ENCODE assay signal across 5 fruit fly cellular contexts in the genomic region with DNA sequence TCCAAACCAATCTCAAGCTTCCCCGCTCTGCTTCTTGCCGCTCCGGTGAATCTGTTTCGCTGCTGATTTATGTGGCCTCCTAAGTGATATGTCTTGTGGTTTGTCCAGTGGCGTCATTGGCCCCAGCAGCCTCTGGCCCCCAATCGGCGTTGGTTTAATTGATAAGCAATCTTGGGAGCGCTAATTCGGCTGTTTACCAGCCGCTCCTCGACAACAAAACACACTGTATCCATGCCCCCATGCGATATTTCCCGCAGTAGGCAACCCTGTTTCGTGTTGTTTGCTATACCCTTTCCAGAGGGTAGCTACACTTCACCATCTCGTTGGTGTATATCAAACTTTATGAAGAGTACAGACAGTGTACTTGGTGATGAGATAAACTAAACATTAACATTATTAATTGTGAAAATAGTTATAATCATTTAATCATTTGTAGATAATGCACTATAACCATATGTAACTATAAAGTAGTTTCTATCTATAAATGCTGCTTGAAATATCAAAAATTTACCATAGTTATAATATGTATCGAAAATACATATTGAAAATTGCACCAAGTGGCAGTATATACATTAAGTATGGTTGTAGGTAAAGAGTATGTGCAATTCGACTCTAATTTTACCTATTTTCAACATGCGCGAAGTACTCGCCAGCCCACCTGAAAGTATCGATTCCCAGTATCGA.
TF ChIP-seq lines count a peak whose summit lies in the region.

A gene (minus strand): TSS at position 229 of the 684 bp plus-strand sequence.

TF ChIP-seq in whole organism, adult, 20 proteins besides CTCF, POLR2A, EP300 and RAD21 (continued from another document):
- TF ChIP-seq cic (GFP tag; optimal IDR thresholded peaks at IDR 0.05; lab: Kevin White, UChicago) (no peak), CG12768 (GFP tag; optimal IDR thresholded peaks at IDR 0.05; lab: Kevin White, UChicago) (peak; percentile 67), Crg-1 (GFP tag; optimal IDR thresholded peaks at IDR 0.05; lab: Kevin White, UChicago) (peak; percentile 81), CG11617 (GFP tag; optimal IDR thresholded peaks at IDR 0.05; lab: Kevin White, UChicago) (peak; percentile 89)

TF ChIP-seq in whole organism, embryonic, 481 proteins besides CTCF, POLR2A, EP300 and RAD21 (continued from another document and continues in another):
- TF ChIP-seq grn (GFP tag; optimal IDR thresholded peaks at IDR 0.05; lab: Kevin White, UChicago) (peak; percentile 42), E2f1 (GFP tag; IDR thresholded peaks at IDR 0.05; lab: Robert Waterston, UW) (peak; percentile 69), Adf1 (GFP tag; IDR thresholded peaks at IDR 0.05; lab: Robert Waterston, UW) (no peak), CG9932 (GFP tag; IDR thresholded peaks at IDR 0.05; lab: Robert Waterston, UW) (peak; percentile 73), Lhr (GFP tag; optimal IDR thresholded peaks at IDR 0.05; lab: Kevin White, UChicago) (peak; percentile 58), CG10147 (GFP tag; optimal IDR thresholded peaks at IDR 0.05; lab: Kevin White, UChicago) (peak; percentile 90), Oaz (GFP tag; IDR thresholded peaks at IDR 0.05; lab: Robert Waterston, UW) (no peak), slou (GFP tag; optimal IDR thresholded peaks at IDR 0.05; lab: Kevin White, UChicago) (peak; percentile 51), pzg (GFP tag; optimal IDR thresholded peaks at IDR 0.05; lab: Kevin White, UChicago) (peak; percentile 29), Atf3 (GFP tag; optimal IDR thresholded peaks at IDR 0.05; lab: Kevin White, UChicago) (peak; percentile 61), sob (GFP tag; IDR thresholded peaks at IDR 0.05; lab: Robert Waterston, UW) (peak; percentile 76), CG6813 (GFP tag; optimal IDR thresholded peaks at IDR 0.05; lab: Kevin White, UChicago) (peak; percentile 55), danr (GFP tag; IDR thresholded peaks at IDR 0.05; lab: Robert Waterston, UW) (peak; percentile 53; the same call in 1 of the 2 replicates), CG3726 (GFP tag; IDR thresholded peaks at IDR 0.05; lab: Robert Waterston, UW) (no peak), odd (GFP tag; optimal IDR thresholded peaks at IDR 0.05; lab: Kevin White, UChicago) (peak; percentile 71), CG15269 (tag; optimal IDR thresholded peaks at IDR 0.05; lab: Kevin White, UChicago) (peak; percentile 89), CG7271 (tag; optimal IDR thresholded peaks at IDR 0.05; lab: Kevin White, UChicago) (peak; percentile 4), HmgD (GFP tag; optimal IDR thresholded peaks at IDR 0.05; lab: Kevin White, UChicago) (no peak), Doc2 (GFP tag; IDR thresholded peaks at IDR 0.05; lab: Robert Waterston, UW) (no peak), CG6175 (GFP tag; IDR thresholded peaks at IDR 0.05; lab: Robert Waterston, UW) (peak; percentile 56; the same call in 1 of the 3 replicates), GATAe (GFP tag; conservative IDR thresholded peaks at IDR 0.05; lab: Robert Waterston, UW) (no peak), Taf1 (GFP tag; IDR thresholded peaks at IDR 0.05; lab: Robert Waterston, UW) (no peak), stwl (tag; optimal IDR thresholded peaks at IDR 0.05; lab: Kevin White, UChicago) (no peak), Side (GFP tag; optimal IDR thresholded peaks at IDR 0.05; lab: Kevin White, UChicago) (peak; percentile 45), CG11456 (GFP tag; IDR thresholded peaks at IDR 0.05; lab: Robert Waterston, UW) (peak; percentile 75; the same call in 2 of the 3 replicates), Hr3 (GFP tag; optimal IDR thresholded peaks at IDR 0.05; lab: Kevin White, UChicago) (peak; percentile 86), Sin3A (optimal IDR thresholded peaks at IDR 0.05; lab: Kevin White, UChicago) (no peak), salm (tag; optimal IDR thresholded peaks at IDR 0.05; lab: Kevin White, UChicago) (peak; percentile 75), sens (GFP tag; lab: Kevin White, UChicago) (peak; percentile 91), Chrac-16 (GFP tag; optimal IDR thresholded peaks at IDR 0.05; lab: Kevin White, UChicago) (peak; percentile 84)

TF ChIP-seq in whole organism, prepupa, 60 proteins besides CTCF, POLR2A, EP300 and RAD21 (continued from another document and continues in another):
- peak; percentile 84 for TF ChIP-seq CG6276 (GFP tag; optimal IDR thresholded peaks at IDR 0.05; lab: Kevin White, UChicago)
- TF ChIP-seq fd59A (GFP tag; optimal IDR thresholded peaks at IDR 0.05; lab: Kevin White, UChicago), result peak; percentile 81
- peak; percentile 77 to 85 for TF ChIP-seq ss (GFP tag; optimal IDR thresholded peaks at IDR 0.05; lab: Kevin White, UChicago)
- peak; percentile 92 for TF ChIP-seq topi (GFP tag; optimal IDR thresholded peaks at IDR 0.05; lab: Kevin White, UChicago)
- TF ChIP-seq spab (GFP tag; optimal IDR thresholded peaks at IDR 0.05; lab: Kevin White, UChicago), result peak; percentile 72
- peak; percentile 87 for TF ChIP-seq cyc (GFP tag; optimal IDR thresholded peaks at IDR 0.05; lab: Kevin White, UChicago)
- peak; percentile 60; the same call in 2 of the 3 replicates for TF ChIP-seq CG6163 (GFP tag; IDR thresholded peaks at IDR 0.05; lab: Robert Waterston, UW)
- peak; percentile 98 for TF ChIP-seq Eip78C (GFP tag; lab: Kevin White, UChicago)
- TF ChIP-seq Gug (GFP tag; IDR thresholded peaks at IDR 0.05; lab: Robert Waterston, UW), result peak; percentile 68
- TF ChIP-seq Sox14 (GFP tag; optimal IDR thresholded peaks at IDR 0.05; lab: Kevin White, UChicago), result peak; percentile 86
- peak; percentile 86 for TF ChIP-seq Met (GFP tag; optimal IDR thresholded peaks at IDR 0.05; lab: Kevin White, UChicago)
- TF ChIP-seq Hr38 (GFP tag; optimal IDR thresholded peaks at IDR 0.05; lab: Kevin White, UChicago), result no peak
- TF ChIP-seq Sox15 (GFP tag; optimal IDR thresholded peaks at IDR 0.05; lab: Kevin White, UChicago), result peak; percentile 83
- TF ChIP-seq Ets96B (tag; optimal IDR thresholded peaks at IDR 0.05; lab: Kevin White, UChicago), result peak; percentile 81
- peak; percentile 88 for TF ChIP-seq achi (GFP tag; optimal IDR thresholded peaks at IDR 0.05; lab: Kevin White, UChicago)
- TF ChIP-seq Smox (GFP tag; optimal IDR thresholded peaks at IDR 0.05; lab: Kevin White, UChicago), result peak; percentile 89
- peak; percentile 54 for TF ChIP-seq dac (GFP tag; optimal IDR thresholded peaks at IDR 0.05; lab: Kevin White, UChicago)
- TF ChIP-seq CG11762 (GFP tag; optimal IDR thresholded peaks at IDR 0.05; lab: Kevin White, UChicago; ENCODE audit: insufficient read depth), result peak; percentile 77
- peak; percentile 88 for TF ChIP-seq CG8632 (GFP tag; optimal IDR thresholded peaks at IDR 0.05; lab: Kevin White, UChicago)
- TF ChIP-seq CG3032 (tag; optimal IDR thresholded peaks at IDR 0.05; lab: Kevin White, UChicago), result peak; percentile 85
- TF ChIP-seq CG8119 (GFP tag; IDR thresholded peaks at IDR 0.05; lab: Robert Waterston, UW), result peak; percentile 87
- TF ChIP-seq CG11294 (GFP tag; IDR thresholded peaks at IDR 0.05; lab: Robert Waterston, UW), result peak; percentile 44; the same call in 1 of the 2 replicates
- peak; percentile 82 for TF ChIP-seq Ets21C (GFP tag; optimal IDR thresholded peaks at IDR 0.05; lab: Kevin White, UChicago)
- peak; percentile 75 for TF ChIP-seq CG15336 (GFP tag; IDR thresholded peaks at IDR 0.05; lab: Robert Waterston, UW)
- peak; percentile 85 for TF ChIP-seq CG6792 (GFP tag; optimal IDR thresholded peaks at IDR 0.05; lab: Kevin White, UChicago)
- TF ChIP-seq CG6808 (GFP tag; optimal IDR thresholded peaks at IDR 0.05; lab: Kevin White, UChicago), result peak; percentile 86
- peak; percentile 87 for TF ChIP-seq CG10669 (GFP tag; optimal IDR thresholded peaks at IDR 0.05; lab: Kevin White, UChicago)
- peak; percentile 92 for TF ChIP-seq esn (GFP tag; optimal IDR thresholded peaks at IDR 0.05; lab: Kevin White, UChicago)
- TF ChIP-seq CG1621 (tag; optimal IDR thresholded peaks at IDR 0.05; lab: Kevin White, UChicago), result peak; percentile 63
- peak; percentile 73 for TF ChIP-seq Blimp-1 (GFP tag; optimal IDR thresholded peaks at IDR 0.05; lab: Kevin White, UChicago)

TF ChIP-seq in whole organism, pupa, 21 proteins besides CTCF, POLR2A, EP300 and RAD21 (continued from another document):
- TF ChIP-seq CG34367 (tag; optimal IDR thresholded peaks at IDR 0.05; lab: Kevin White, UChicago) (peak; percentile 86), Pif1A (GFP tag; optimal IDR thresholded peaks at IDR 0.05; lab: Kevin White, UChicago) (peak; percentile 76), Snoo (tag; optimal IDR thresholded peaks at IDR 0.05; lab: Kevin White, UChicago) (peak; percentile 83)

TF ChIP-seq in whole organism, wandering third instar larva, 38 proteins besides CTCF, POLR2A, EP300 and RAD21 (continued from another document):
- TF ChIP-seq fru (GFP tag; optimal IDR thresholded peaks at IDR 0.05; lab: Kevin White, UChicago) (peak; percentile 86), Hnf4 (GFP tag; optimal IDR thresholded peaks at IDR 0.05; lab: Kevin White, UChicago) (no peak), br (GFP tag; optimal IDR thresholded peaks at IDR 0.05; lab: Kevin White, UChicago) (peak; percentile 75), GATAd (GFP tag; optimal IDR thresholded peaks at IDR 0.05; lab: Kevin White, UChicago) (no peak), Rel (GFP tag; optimal IDR thresholded peaks at IDR 0.05; lab: Kevin White, UChicago) (no peak), Rel (tag; optimal IDR thresholded peaks at IDR 0.05; lab: Kevin White, UChicago) (peak; percentile 57), sv (GFP tag; optimal IDR thresholded peaks at IDR 0.05; lab: Kevin White, UChicago) (peak; percentile 77), woc (GFP tag; optimal IDR thresholded peaks at IDR 0.05; lab: Kevin White, UChicago) (peak; percentile 92), OdsH (GFP tag; optimal IDR thresholded peaks at IDR 0.05; lab: Kevin White, UChicago) (peak; percentile 80), Abd-B (GFP tag; optimal IDR thresholded peaks at IDR 0.05; lab: Kevin White, UChicago) (no peak), Dfd (GFP tag; optimal IDR thresholded peaks at IDR 0.05; lab: Kevin White, UChicago) (no peak), Hr83 (GFP tag; optimal IDR thresholded peaks at IDR 0.05; lab: Kevin White, UChicago; ENCODE audit: poor library complexity, severe bottlenecking) (peak; percentile 85), sage (GFP tag; optimal IDR thresholded peaks at IDR 0.05; lab: Kevin White, UChicago) (no peak), dl (GFP tag; optimal IDR thresholded peaks at IDR 0.05; lab: Kevin White, UChicago; ENCODE audit: insufficient read depth in 1 of 2, partially characterized antibody in 2 of 2) (no peak), tai (GFP tag; optimal IDR thresholded peaks at IDR 0.05; lab: Kevin White, UChicago) (no peak), ey (GFP tag; optimal IDR thresholded peaks at IDR 0.05; lab: Kevin White, UChicago) (peak; percentile 81), CG9705 (GFP tag; optimal IDR thresholded peaks at IDR 0.05; lab: Kevin White, UChicago) (peak; percentile 83), N (GFP tag; optimal IDR thresholded peaks at IDR 0.05; lab: Kevin White, UChicago) (no peak)
